Worm (Caenorhabditis elegans) whole organism, L4 larva: Measurements from ENCODE around the gene K08H2.4.

Experiments used
- aly-2 ChIP-seq: sonication (generic microtip); optimal IDR thresholded peaks from 2 replicates; lab custom pipeline; 2018; ENCODE audit warnings: missing biosample characterization, missing genetic modification characterization
- fos-1 ChIP-seq: fragments of 150-350 bp; optimal IDR thresholded peaks from 2 replicates; lab custom pipeline; 2014; ENCODE audit warnings: missing biosample characterization, missing genetic modification characterization
- unc-130 ChIP-seq: sonication (generic microtip); optimal IDR thresholded peaks from 2 replicates; lab custom pipeline; 2016; ENCODE audit warnings: missing genetic modification reagents, missing genetic modification characterization, missing compliant biosample characterization
- ztf-11 ChIP-seq: fragments of 150-350 bp; optimal IDR thresholded peaks from 2 replicates; lab custom pipeline; 2014; ENCODE audit warnings: missing biosample characterization, missing genetic modification characterization

DNA sequence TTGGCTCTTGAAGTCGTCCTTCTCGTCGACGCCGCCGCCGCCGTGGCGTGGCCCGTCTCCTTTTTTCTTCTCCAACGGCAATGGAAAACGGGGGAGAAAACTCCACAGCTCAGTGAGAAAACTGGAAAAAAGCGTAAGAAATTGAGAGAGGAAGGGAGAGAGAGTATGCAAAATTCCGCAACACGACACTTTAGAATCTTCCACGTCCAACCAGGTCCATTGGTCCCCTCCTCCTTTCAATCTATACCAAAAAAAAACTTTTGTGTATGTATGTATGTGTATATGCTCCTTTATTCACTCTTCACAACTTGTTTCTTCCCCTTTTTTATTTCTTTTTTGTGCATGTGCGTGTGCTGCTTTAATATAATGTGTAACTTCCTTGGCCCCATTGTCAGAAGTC is 29.3 kb upstream of the K08H2.4 start:
- TF ChIP-seq fos-1 (tag; lab: Kevin White, UChicago) = no peak
- TF ChIP-seq unc-130 = no peak
- TF ChIP-seq aly-2 (tag; lab: Kevin White, UChicago) = no peak
- no peak for TF ChIP-seq ztf-11 (tag; lab: Kevin White, UChicago)
